Worm (Caenorhabditis elegans) whole organism, L4 larva: ENCODE measurements around the gene srh-79.

Experiments used
- T26A8.4 ChIP-seq: fragments of 200-800 bp; sonication (Bioruptor generic); IDR thresholded peaks from 2 replicates; pipeline ENCODE4 v1.3.6; 2022; ENCODE audit warnings: missing genetic modification characterization, missing compliant biosample characterization
- egl-43 ChIP-seq: fragments of 200-800 bp; sonication (Bioruptor generic); IDR thresholded peaks from 2 replicates; pipeline ENCODE4 v1.3.6; 2022; ENCODE audit warnings: missing genetic modification reagents, missing genetic modification characterization, missing compliant biosample characterization
- fkh-10 ChIP-seq: fragments of 150-350 bp; optimal IDR thresholded peaks from 2 replicates; lab custom pipeline; 2014; ENCODE audit warnings: missing biosample characterization, missing genetic modification reagents, missing genetic modification characterization
- mdt-29 ChIP-seq: fragments of 200-800 bp; sonication (Bioruptor generic); IDR thresholded peaks from 2 replicates; pipeline ENCODE4 v1.3.6; 2022; ENCODE audit warnings: missing genetic modification reagents, missing genetic modification characterization, missing compliant biosample characterization
- saeg-2 ChIP-seq: fragments of 200-800 bp; sonication (Bioruptor generic); IDR thresholded peaks from 2 replicates; pipeline ENCODE4 v1.3.6; 2022; ENCODE audit warnings: missing genetic modification reagents, missing genetic modification characterization, missing compliant biosample characterization

DNA sequence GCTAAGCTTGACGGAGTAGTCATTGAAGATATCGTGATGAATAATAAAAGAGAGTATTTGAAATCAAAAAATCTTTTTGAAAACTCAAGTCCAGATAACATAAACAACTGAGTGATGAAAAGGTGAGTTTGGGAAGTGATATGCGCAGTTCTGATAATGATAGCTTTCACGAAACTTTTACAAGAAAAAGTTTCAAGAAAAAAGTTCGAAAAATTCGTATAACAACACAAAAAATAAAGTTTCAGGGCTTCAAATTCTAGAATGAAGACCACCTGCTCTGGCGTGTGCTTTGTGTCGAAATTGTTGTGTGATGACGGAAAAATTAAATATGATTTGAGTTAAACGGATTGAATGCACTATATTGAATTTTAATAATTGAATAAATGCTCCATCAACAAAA is 22.5 kb downstream of the srh-79 start, which contains the start of gene srb-19:
- no peak for TF ChIP-seq saeg-2 (GFP tag; lab: Robert Waterston, UW)
- TF ChIP-seq egl-43 (GFP tag; lab: Robert Waterston, UW): no peak
- no peak for TF ChIP-seq fkh-10
- no peak for TF ChIP-seq mdt-29
- no peak for TF ChIP-seq T26A8.4 (GFP tag; lab: Robert Waterston, UW)
